Worm (Caenorhabditis elegans) whole organism, L3 larva: ENCODE results near the gene bre-5.

Experiments
- R02D3.7 ChIP-seq: fragments of 150-350 bp; optimal IDR thresholded peaks from 2 replicates; lab custom pipeline; 2014; ENCODE audit warnings: missing biosample characterization, missing genetic modification characterization
- ZK546.5 ChIP-seq: sonication (generic microtip); optimal IDR thresholded peaks from 2 replicates; lab custom pipeline; 2017; ENCODE audit warnings: missing biosample characterization, missing genetic modification characterization
- ceh-82 ChIP-seq: fragments of 150-350 bp; optimal IDR thresholded peaks from 2 replicates; lab custom pipeline; 2014; ENCODE audit warnings: missing biosample characterization, missing genetic modification characterization
- daf-12 ChIP-seq: fragments of 150-350 bp; optimal IDR thresholded peaks from 2 replicates; lab custom pipeline; 2014; ENCODE audit warnings: missing biosample characterization, missing genetic modification reagents, missing genetic modification characterization
- fkh-2 ChIP-seq: fragments of 150-350 bp; optimal IDR thresholded peaks from 2 replicates; lab custom pipeline; 2014; ENCODE audit warnings: missing biosample characterization, missing genetic modification reagents, missing genetic modification characterization
- sea-2 ChIP-seq: fragments of 150-350 bp; sonication (generic microtip); optimal IDR thresholded peaks from 4 replicates; lab custom pipeline; 2014; ENCODE audit warnings: missing biosample characterization, missing genetic modification reagents, missing genetic modification characterization
- zag-1 ChIP-seq: fragments of 150-350 bp; optimal IDR thresholded peaks from 2 replicates; lab custom pipeline; 2014; ENCODE audit warnings: missing biosample characterization, missing genetic modification characterization
- ztf-11 ChIP-seq: fragments of 150-350 bp; optimal IDR thresholded peaks from 2 replicates; lab custom pipeline; 2014; ENCODE audit warnings: missing biosample characterization, missing genetic modification characterization

ce11 chrIV:12051049-12051792, at the start of gene bre-5, which contains the start of gene spt-5:
- TF ChIP-seq ztf-11 = no peak
- TF ChIP-seq zag-1 (tag; lab: Kevin White, UChicago) = no peak
- no peak for TF ChIP-seq fkh-2 (tag; lab: Kevin White, UChicago)
- no peak for TF ChIP-seq sea-2 (GFP tag; lab: Kevin White, UChicago)
- no peak for TF ChIP-seq ceh-82 (tag; lab: Kevin White, UChicago)
- TF ChIP-seq daf-12 = no peak
- TF ChIP-seq R02D3.7 (tag; lab: Kevin White, UChicago) = no peak
- no peak for TF ChIP-seq ZK546.5 (tag; lab: Kevin White, UChicago)
